Worm (Caenorhabditis elegans) whole organism, late embryonic: ENCODE measurements around the gene T10F2.2.

Source experiments
- C38D4.7 ChIP-seq: fragments of 200-800 bp; sonication (Bioruptor generic); optimal IDR thresholded peaks from 2 replicates; lab custom pipeline; 2018; ENCODE audit warnings: mild to moderate bottlenecking, missing genetic modification characterization, moderate library complexity, missing compliant biosample characterization
- F13H6.1 ChIP-seq: sonication (generic microtip); optimal IDR thresholded peaks from 2 replicates; lab custom pipeline; 2016; ENCODE audit warnings: missing genetic modification characterization, missing compliant biosample characterization
- Y22D7AL.16 ChIP-seq: sonication (generic microtip); optimal IDR thresholded peaks from 2 replicates; lab custom pipeline; 2016; ENCODE audit warnings: missing genetic modification characterization, missing compliant biosample characterization
- ceh-14 ChIP-seq: sonication (generic microtip); optimal IDR thresholded peaks from 2 replicates; lab custom pipeline; 2016; ENCODE audit warnings: missing genotype, missing genetic modification characterization, missing compliant biosample characterization
- ceh-18 ChIP-seq: sonication (generic microtip); optimal IDR thresholded peaks from 2 replicates; lab custom pipeline; 2016; ENCODE audit warnings: missing genetic modification characterization, missing compliant biosample characterization
- ceh-22 ChIP-seq: sonication (generic microtip); optimal IDR thresholded peaks from 2 replicates; lab custom pipeline; 2017; ENCODE audit warnings: missing biosample characterization, missing genetic modification characterization
- ceh-31 ChIP-seq: sonication (generic microtip); optimal IDR thresholded peaks from 2 replicates; lab custom pipeline; 2016; ENCODE audit warnings: missing genetic modification characterization, missing compliant biosample characterization
- ceh-45 ChIP-seq: fragments of 200-800 bp; sonication (Bioruptor generic); IDR thresholded peaks from 2 replicates; pipeline ENCODE4 v1.3.6; 2022; ENCODE audit warnings: missing genetic modification reagents, missing genetic modification characterization, missing compliant biosample characterization
- ceh-6 ChIP-seq: fragments of 200-800 bp; sonication (Bioruptor generic); optimal IDR thresholded peaks from 2 replicates; lab custom pipeline; 2018; ENCODE audit warnings: mild to moderate bottlenecking, missing genetic modification characterization, missing compliant biosample characterization
- ceh-9 ChIP-seq: sonication (generic microtip); optimal IDR thresholded peaks from 2 replicates; lab custom pipeline; 2016; ENCODE audit warnings: mild to moderate bottlenecking, missing genetic modification characterization, inconsistent platforms, missing compliant biosample characterization
- che-1 ChIP-seq: sonication (generic microtip); optimal IDR thresholded peaks from 2 replicates; lab custom pipeline; 2016; ENCODE audit warnings: mild to moderate bottlenecking, missing genetic modification characterization, missing compliant biosample characterization
- dve-1 ChIP-seq: sonication (generic microtip); optimal IDR thresholded peaks from 2 replicates; lab custom pipeline; 2017; ENCODE audit warnings: antibody characterized with exemption, mild to moderate bottlenecking, missing genetic modification characterization, missing compliant biosample characterization
- elt-2 ChIP-seq: sonication (generic microtip); optimal IDR thresholded peaks from 2 replicates; lab custom pipeline; 2016; ENCODE audit warnings: missing genetic modification reagents, missing genetic modification characterization, missing compliant biosample characterization
- ets-4 ChIP-seq: sonication (generic microtip); optimal IDR thresholded peaks from 2 replicates; lab custom pipeline; 2016; ENCODE audit warnings: missing genetic modification characterization, missing compliant biosample characterization
- eyg-1 ChIP-seq: sonication (generic microtip); optimal IDR thresholded peaks from 2 replicates; lab custom pipeline; 2016; ENCODE audit warnings: missing genotype, missing genetic modification characterization, missing compliant biosample characterization
- fkh-10 ChIP-seq: fragments of 150-350 bp; optimal IDR thresholded peaks from 2 replicates; lab custom pipeline; 2014; ENCODE audit warnings: missing biosample characterization, missing genetic modification reagents, missing genetic modification characterization
- gmeb-2 ChIP-seq: sonication (generic microtip); optimal IDR thresholded peaks from 2 replicates; lab custom pipeline; 2016; ENCODE audit warnings: missing genetic modification characterization, inconsistent platforms, missing compliant biosample characterization
- hlh-30 ChIP-seq: sonication (generic microtip); optimal IDR thresholded peaks from 2 replicates; lab custom pipeline; 2017; ENCODE audit warnings: antibody characterized with exemption, missing genetic modification characterization, missing compliant biosample characterization; ENCODE audit not compliant: insufficient read depth
- hlh-6 ChIP-seq: sonication (generic microtip); optimal IDR thresholded peaks from 2 replicates; lab custom pipeline; 2016; ENCODE audit warnings: missing genotype, missing genetic modification characterization, missing compliant biosample characterization
- lim-6 ChIP-seq: sonication (generic microtip); optimal IDR thresholded peaks from 2 replicates; lab custom pipeline; 2016; ENCODE audit warnings: missing genetic modification characterization, missing compliant biosample characterization
- lin-11 ChIP-seq: fragments of 200-800 bp; sonication (Bioruptor generic); optimal IDR thresholded peaks from 2 replicates; lab custom pipeline; 2018; ENCODE audit warnings: mild to moderate bottlenecking, missing genetic modification characterization, missing compliant biosample characterization
- madf-2 ChIP-seq: sonication (generic microtip); optimal IDR thresholded peaks from 2 replicates; lab custom pipeline; 2017; ENCODE audit warnings: missing genetic modification characterization, missing compliant biosample characterization
- nhr-11 ChIP-seq: fragments of 150-350 bp; optimal IDR thresholded peaks from 2 replicates; lab custom pipeline; 2014; ENCODE audit warnings: missing biosample characterization, missing genetic modification characterization
- nhr-232 ChIP-seq: sonication (generic microtip); optimal IDR thresholded peaks from 2 replicates; lab custom pipeline; 2016; ENCODE audit warnings: missing genetic modification characterization, missing compliant biosample characterization
- npax-4 ChIP-seq: sonication (generic microtip); optimal IDR thresholded peaks from 2 replicates; lab custom pipeline; 2016; ENCODE audit warnings: missing genetic modification characterization, missing compliant biosample characterization
- pqm-1 ChIP-seq: sonication (generic microtip); optimal IDR thresholded peaks from 2 replicates; lab custom pipeline; 2016; ENCODE audit warnings: missing genetic modification characterization, missing compliant biosample characterization
- pros-1 ChIP-seq: fragments of 150-350 bp; optimal IDR thresholded peaks from 2 replicates; lab custom pipeline; 2014; ENCODE audit warnings: missing biosample characterization, missing genetic modification reagents, missing genetic modification characterization
- ref-2 ChIP-seq: sonication (generic microtip); optimal IDR thresholded peaks from 2 replicates; lab custom pipeline; 2016; ENCODE audit warnings: missing genetic modification characterization, missing compliant biosample characterization
- rnt-1 ChIP-seq: sonication (generic microtip); optimal IDR thresholded peaks from 2 replicates; lab custom pipeline; 2016; ENCODE audit warnings: missing genetic modification characterization, missing compliant biosample characterization
- sdc-2 ChIP-seq: sonication (generic microtip); optimal IDR thresholded peaks from 2 replicates; lab custom pipeline; 2016; ENCODE audit warnings: missing genotype, missing genetic modification characterization, missing compliant biosample characterization
- sox-4 ChIP-seq: sonication (generic microtip); optimal IDR thresholded peaks from 2 replicates; lab custom pipeline; 2017; ENCODE audit warnings: mild to moderate bottlenecking, missing genetic modification characterization, inconsistent platforms, missing compliant biosample characterization
- tbx-2 ChIP-seq: sonication (generic microtip); optimal IDR thresholded peaks from 2 replicates; lab custom pipeline; 2016; ENCODE audit warnings: missing genetic modification characterization, missing compliant biosample characterization
- unc-42 ChIP-seq: sonication (generic microtip); optimal IDR thresholded peaks from 2 replicates; lab custom pipeline; 2016; ENCODE audit warnings: missing genotype, missing genetic modification characterization, missing compliant biosample characterization
- unc-55 ChIP-seq: sonication (generic microtip); optimal IDR thresholded peaks from 2 replicates; lab custom pipeline; 2017; ENCODE audit warnings: missing biosample characterization, missing genetic modification reagents, missing genetic modification characterization
- zip-5 ChIP-seq: sonication (generic microtip); optimal IDR thresholded peaks from 2 replicates; lab custom pipeline; 2016; ENCODE audit warnings: missing genetic modification characterization, missing compliant biosample characterization

The T10F2.2 gene

DNA sequence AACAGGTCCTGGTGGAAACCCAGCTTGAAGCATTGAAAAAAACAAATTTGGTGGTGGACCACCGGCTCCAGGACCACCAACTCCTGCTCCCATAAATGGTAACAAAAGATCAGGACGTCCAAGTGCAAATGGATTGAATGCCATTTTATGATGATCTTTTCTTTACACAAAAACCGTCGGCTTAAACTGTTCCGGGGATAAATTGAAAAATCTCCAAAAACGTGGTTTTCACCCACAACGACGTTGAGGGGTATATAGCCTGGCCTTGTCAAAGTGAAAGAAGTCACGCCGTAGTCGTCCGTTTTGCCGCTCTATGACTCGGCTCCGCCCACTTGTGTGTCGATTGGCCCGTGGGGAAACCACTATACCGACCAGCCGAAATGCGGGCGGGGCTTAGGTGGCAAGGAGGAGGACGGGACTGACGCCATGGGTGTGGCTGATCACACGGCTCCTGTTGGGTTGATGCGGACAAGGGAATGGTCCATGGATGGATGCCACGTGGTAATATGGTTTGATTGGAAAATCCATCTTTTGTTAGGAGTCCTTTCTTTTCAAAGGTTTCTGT lies 29.0 kb downstream of the T10F2.2 start, which contains the start of gene tbx-2 (continued):
- no peak for TF ChIP-seq pqm-1 (tag; lab: Kevin White, UChicago)
- TF ChIP-seq madf-2 (tag; lab: Kevin White, UChicago): no peak
- TF ChIP-seq hlh-30 (tag; lab: Kevin White, UChicago): peak; percentile 5
- no peak for TF ChIP-seq nhr-232
- no peak for TF ChIP-seq npax-4 (tag; lab: Kevin White, UChicago)
- no peak for TF ChIP-seq lin-11 (tag; lab: Kevin White, UChicago)
- TF ChIP-seq rnt-1 (tag; lab: Kevin White, UChicago): no peak
- no peak for TF ChIP-seq nhr-11 (tag; lab: Kevin White, UChicago)
- no peak for TF ChIP-seq ceh-45 (GFP tag; lab: Robert Waterston, UW)
- TF ChIP-seq hlh-6 (tag; lab: Kevin White, UChicago): peak; percentile 46
- peak; percentile 48 for TF ChIP-seq ref-2 (tag; lab: Kevin White, UChicago)
- TF ChIP-seq ceh-6: no peak
- TF ChIP-seq pros-1: no peak
- no peak for TF ChIP-seq ceh-9 (tag; lab: Kevin White, UChicago)
- no peak for TF ChIP-seq eyg-1 (tag; lab: Kevin White, UChicago)
- no peak for TF ChIP-seq zip-5 (tag; lab: Kevin White, UChicago)
- TF ChIP-seq F13H6.1 (tag; lab: Kevin White, UChicago): peak; percentile 6
- peak; percentile 36 for TF ChIP-seq sdc-2 (tag; lab: Kevin White, UChicago)
- no peak for TF ChIP-seq C38D4.7
- TF ChIP-seq dve-1 (tag; lab: Kevin White, UChicago): no peak
- no peak for TF ChIP-seq gmeb-2 (tag; lab: Kevin White, UChicago)
- TF ChIP-seq fkh-10: no peak
- no peak for TF ChIP-seq Y22D7AL.16 (tag; lab: Kevin White, UChicago)
- TF ChIP-seq che-1 (tag; lab: Kevin White, UChicago): no peak
- TF ChIP-seq elt-2: no peak
- no peak for TF ChIP-seq unc-42 (tag; lab: Kevin White, UChicago)
- peak; percentile 38 for TF ChIP-seq ets-4 (tag; lab: Kevin White, UChicago)

DNA sequence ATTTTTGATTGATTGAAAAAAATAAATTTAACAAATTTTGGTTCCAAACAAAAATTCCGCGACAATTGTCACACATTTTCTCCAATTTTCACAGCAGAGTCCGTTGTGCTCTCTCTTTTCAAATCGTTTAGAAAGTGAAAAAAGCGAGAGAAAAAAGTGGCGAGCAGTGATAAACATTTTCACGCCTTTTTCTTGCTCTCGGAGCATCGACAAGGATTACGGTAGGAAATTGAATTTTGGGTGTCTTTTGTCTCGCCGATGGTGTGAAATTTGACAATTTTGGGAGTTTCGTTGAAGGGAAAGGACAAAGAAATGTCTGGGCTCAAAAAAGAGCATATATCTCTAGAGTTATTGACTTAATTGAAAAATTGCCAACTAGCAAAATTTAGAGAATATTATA lies 30.6 kb downstream of the T10F2.2 start:
- TF ChIP-seq tbx-2 (tag; lab: Kevin White, UChicago) (peak; percentile 88), lim-6 (no peak)
- TF ChIP-seq, all 69 proteins: peak for 1

- TF ChIP-seq tbx-2 (tag; lab: Kevin White, UChicago) (peak; percentile 2), ceh-45 (GFP tag; lab: Robert Waterston, UW) (no peak)
Measured at ce11 chrIII:5130654-5131053, 34.5 kb downstream of the T10F2.2 start.

ce11 chrIII:5129261-5129660 lies 35.9 kb downstream of the T10F2.2 start:
- TF ChIP-seq ceh-18 (tag; lab: Kevin White, UChicago): peak; percentile 61
- TF ChIP-seq unc-55 (GFP tag; lab: Kevin White, UChicago): no peak
- no peak for TF ChIP-seq hlh-30 (tag; lab: Kevin White, UChicago)
- peak; percentile 43 for TF ChIP-seq ets-4 (tag; lab: Kevin White, UChicago)
- no peak for TF ChIP-seq hlh-6 (tag; lab: Kevin White, UChicago)
- peak; percentile 6 for TF ChIP-seq F13H6.1 (tag; lab: Kevin White, UChicago)
- peak; percentile 97 for TF ChIP-seq tbx-2 (tag; lab: Kevin White, UChicago)
- peak; percentile 20 for TF ChIP-seq ceh-22 (tag; lab: Kevin White, UChicago)
- TF ChIP-seq sox-4 (tag; lab: Kevin White, UChicago): no peak

ce11 chrIII:5126988-5127387 lies 38.1 kb downstream of the T10F2.2 start:
- TF ChIP-seq ceh-31 (tag; lab: Kevin White, UChicago) (peak; percentile 24), ceh-14 (tag; lab: Kevin White, UChicago) (no peak), tbx-2 (tag; lab: Kevin White, UChicago) (peak; percentile 93)
